Worm (Caenorhabditis elegans): ENCODE results near the gene bmk-1.

Gene bmk-1

DNA sequence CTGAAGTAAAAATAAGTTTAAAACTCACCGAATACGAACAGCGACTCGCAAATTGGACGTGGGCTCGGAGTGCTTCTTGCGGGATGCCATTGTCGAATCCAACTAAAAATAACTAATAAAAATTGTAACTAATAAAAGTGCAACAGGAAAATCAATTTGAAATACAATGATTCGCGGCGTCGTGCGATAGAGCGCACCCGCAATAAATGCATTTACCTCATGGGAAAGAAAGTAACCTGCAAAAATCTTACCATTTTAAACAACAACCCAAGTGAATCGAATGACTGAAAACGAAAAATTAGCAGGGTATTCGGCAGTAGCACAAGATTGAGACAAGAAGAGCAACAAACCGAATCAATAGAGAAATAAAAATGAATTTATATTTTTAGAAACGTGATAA lies at the start of gene bmk-1:
Gene bmk-1, minus strand, starts transcription at position 359 of the 400 bp plus-strand sequence.
- no peak for TF ChIP-seq snpc-1.2 (GFP tag; IDR thresholded peaks at IDR 0.05)
- TF ChIP-seq ceh-28 (tag; optimal IDR thresholded peaks at IDR 0.05), result no peak
- TF ChIP-seq aha-1 (tag), result peak; percentile 70
- no peak for TF ChIP-seq arid-1 (GFP tag; conservative IDR thresholded peaks at IDR 0.05)
- no peak for TF ChIP-seq gei-8 (GFP tag; optimal IDR thresholded peaks at IDR 0.05)
- TF ChIP-seq lin-38 (GFP tag; IDR thresholded peaks at IDR 0.05), result peak; percentile 63
- TF ChIP-seq daf-12 (tag; optimal IDR thresholded peaks at IDR 0.05), result no peak
- peak; percentile 73 for TF ChIP-seq dpl-1 (GFP tag; optimal IDR thresholded peaks at IDR 0.05)
- no peak for TF ChIP-seq unc-39 (tag; optimal IDR thresholded peaks at IDR 0.05)
- TF ChIP-seq lim-7 (GFP tag; IDR thresholded peaks at IDR 0.05), result 0 out of 2 replicates have a peak, but pooled peaks have one; percentile 7
- TF ChIP-seq mes-2 (tag; optimal IDR thresholded peaks at IDR 0.05; ENCODE audit: poor library complexity, severe bottlenecking), result peak; percentile 25

DNA sequence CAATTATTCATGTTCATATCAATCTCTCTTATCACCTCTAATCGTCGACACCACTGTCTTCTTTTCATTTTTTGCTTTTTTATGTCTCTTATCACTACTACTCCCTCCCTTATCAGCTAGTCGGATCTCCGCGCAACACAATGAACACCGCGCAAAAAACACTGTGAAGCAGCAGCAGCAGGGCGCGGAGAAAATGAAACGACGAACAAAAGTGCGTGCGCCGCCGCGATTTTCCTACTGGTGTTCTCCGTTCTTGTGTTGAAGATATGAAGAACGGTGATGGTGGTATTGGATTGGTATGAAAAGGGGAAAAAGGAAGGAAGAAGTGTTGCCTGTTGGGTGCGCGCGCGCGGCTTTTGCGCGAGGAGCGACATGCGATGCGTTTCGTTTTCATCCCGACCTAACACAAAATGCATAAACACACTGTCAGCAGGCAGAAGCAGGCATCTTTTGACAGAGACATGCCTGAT lies 49.0 kb upstream of the bmk-1 start:
- TF ChIP-seq ces-1 (GFP tag; optimal IDR thresholded peaks at IDR 0.05) (no peak), zip-2 (tag; optimal IDR thresholded peaks at IDR 0.05) (no peak), mxl-3 (GFP tag; optimal IDR thresholded peaks at IDR 0.05) (peak; percentile 92), ceh-82 (tag; optimal IDR thresholded peaks at IDR 0.05) (no peak), lin-15B (tag; optimal IDR thresholded peaks at IDR 0.05) (no peak), Y105C5A.15 (GFP tag; IDR thresholded peaks at IDR 0.05) (no peak), ztf-11 (tag; optimal IDR thresholded peaks at IDR 0.05) (no peak), dmd-6 (GFP tag; IDR thresholded peaks at IDR 0.05) (peak; percentile 75), pqm-1 (tag; optimal IDR thresholded peaks at IDR 0.05) (peak; percentile 77), daf-19 (GFP tag; conservative IDR thresholded peaks at IDR 0.05) (no peak), zfp-3 (GFP tag; conservative IDR thresholded peaks at IDR 0.05) (no peak), fos-1 (tag; optimal IDR thresholded peaks at IDR 0.05) (no peak), daf-8 (GFP tag; IDR thresholded peaks at IDR 0.05) (no peak), R02D3.7 (tag; optimal IDR thresholded peaks at IDR 0.05) (no peak), T20F7.1 (GFP tag; optimal IDR thresholded peaks at IDR 0.05) (no peak), madf-5 (GFP tag; IDR thresholded peaks at IDR 0.05) (no peak), F26F4.8 (GFP tag; conservative IDR thresholded peaks at IDR 0.05) (no peak), ctbp-1 (GFP tag; IDR thresholded peaks at IDR 0.05) (no peak), egl-27 (tag; optimal IDR thresholded peaks at IDR 0.05) (no peak), ZK337.2 (GFP tag; IDR thresholded peaks at IDR 0.05) (no peak), skn-1 (tag; optimal IDR thresholded peaks at IDR 0.05) (no peak), lin-29 (GFP tag; IDR thresholded peaks at IDR 0.05) (no peak), lin-39 (tag; optimal IDR thresholded peaks at IDR 0.05) (no peak), F49E8.2 (tag; optimal IDR thresholded peaks at IDR 0.05; ENCODE audit: borderline replicate concordance) (no peak), ama-1 (optimal IDR thresholded peaks at IDR 0.05) (no peak), lin-13 (GFP tag; optimal IDR thresholded peaks at IDR 0.05) (no peak), Y5F2A.4 (GFP tag; optimal IDR thresholded peaks at IDR 0.05) (no peak), attf-4 (tag; optimal IDR thresholded peaks at IDR 0.05) (no peak), ceh-28 (tag; optimal IDR thresholded peaks at IDR 0.05) (no peak), aha-1 (tag) (peak; percentile 81), aly-2 (tag; optimal IDR thresholded peaks at IDR 0.05) (no peak), nhr-25 (tag; optimal IDR thresholded peaks at IDR 0.05; ENCODE audit: borderline replicate concordance, insufficient read depth) (peak; percentile 4), lir-3 (tag; optimal IDR thresholded peaks at IDR 0.05) (no peak), ZK546.5 (tag; optimal IDR thresholded peaks at IDR 0.05) (no peak), nhr-76 (tag; optimal IDR thresholded peaks at IDR 0.05) (no peak), T26A8.4 (GFP tag; IDR thresholded peaks at IDR 0.05) (no peak), hif-1 (tag; optimal IDR thresholded peaks at IDR 0.05) (no peak), F44E2.7 (GFP tag; IDR thresholded peaks at IDR 0.05) (no peak), lin-38 (GFP tag; IDR thresholded peaks at IDR 0.05) (no peak), snpc-4 (tag; optimal IDR thresholded peaks at IDR 0.05) (no peak), nhr-102 (tag; optimal IDR thresholded peaks at IDR 0.05) (peak; percentile 17), ztf-7 (tag; optimal IDR thresholded peaks at IDR 0.05) (no peak), nhr-237 (tag; optimal IDR thresholded peaks at IDR 0.05) (no peak), nhr-42 (GFP tag; IDR thresholded peaks at IDR 0.05) (no peak)

Data from whole organism, L4 larva.